Worm (Caenorhabditis elegans) whole organism, L4 larva: ENCODE data around the gene T23F2.2.

Source experiments
- T26A8.4 ChIP-seq: fragments of 200-800 bp; sonication (Bioruptor generic); IDR thresholded peaks from 2 replicates; pipeline ENCODE4 v1.3.6; 2022; ENCODE audit warnings: missing genetic modification characterization, missing compliant biosample characterization
- aha-1 ChIP-seq: fragments of 150-350 bp; peaks from one replicate; lab custom pipeline; 2014; ENCODE audit warnings: missing biosample characterization, missing genetic modification characterization
- aly-2 ChIP-seq: sonication (generic microtip); optimal IDR thresholded peaks from 2 replicates; lab custom pipeline; 2018; ENCODE audit warnings: missing biosample characterization, missing genetic modification characterization
- arid-1 ChIP-seq: fragments of 200-800 bp; sonication (Bioruptor generic); conservative IDR thresholded peaks from 2 replicates; pipeline ENCODE4 v1.3.6; 2022; ENCODE audit warnings: missing genetic modification reagents, missing genetic modification characterization, missing compliant biosample characterization
- attf-4 ChIP-seq: sonication (generic microtip); optimal IDR thresholded peaks from 3 replicates; lab custom pipeline; 2017; ENCODE audit warnings: missing biosample characterization, missing genetic modification characterization
- ceh-28 ChIP-seq: fragments of 150-350 bp; optimal IDR thresholded peaks from 2 replicates; lab custom pipeline; 2014; ENCODE audit warnings: missing biosample characterization, missing genetic modification reagents, missing genetic modification characterization
- ceh-44 ChIP-seq: fragments of 200-800 bp; sonication (Bioruptor generic); IDR thresholded peaks from 2 replicates; pipeline ENCODE4 v1.3.6; 2022; ENCODE audit warnings: missing genetic modification reagents, missing genetic modification characterization, missing compliant biosample characterization
- ctbp-1 ChIP-seq: fragments of 200-800 bp; sonication (Bioruptor generic); IDR thresholded peaks from 2 replicates; pipeline ENCODE4 v1.3.6; 2022; ENCODE audit warnings: missing genetic modification reagents, missing genetic modification characterization, missing compliant biosample characterization
- daf-12 ChIP-seq: fragments of 150-350 bp; optimal IDR thresholded peaks from 2 replicates; lab custom pipeline; 2014; ENCODE audit warnings: missing biosample characterization, missing genetic modification reagents, missing genetic modification characterization
- daf-16 ChIP-seq, 3 experiments: sonication (generic microtip); optimal IDR thresholded peaks; 2 replicates each; lab custom pipeline; 2016 to 2017; ENCODE audit warnings: missing genetic modification characterization in 3 of 3, missing genetic modification reagents in 3 of 3, mild to moderate bottlenecking in 2 of 3, missing compliant biosample characterization in 2 of 3, missing biosample characterization in 1 of 3, moderate library complexity in 1 of 3
- dmd-8 ChIP-seq: fragments of 200-800 bp; sonication (Bioruptor generic); IDR thresholded peaks from 2 replicates; pipeline ENCODE4 v1.3.6; 2022; ENCODE audit warnings: missing genetic modification characterization, missing compliant biosample characterization
- dmd-9 ChIP-seq: fragments of 200-800 bp; sonication (Bioruptor generic); IDR thresholded peaks from 2 replicates; pipeline ENCODE4 v1.3.6; 2022; ENCODE audit warnings: missing genetic modification reagents, missing genetic modification characterization, missing compliant biosample characterization
- dpl-1 ChIP-seq: fragments of 150-350 bp; optimal IDR thresholded peaks from 2 replicates; lab custom pipeline; 2014; ENCODE audit warnings: missing biosample characterization, missing genetic modification reagents, missing genetic modification characterization
- duxl-1 ChIP-seq: sonication (generic microtip); optimal IDR thresholded peaks from 2 replicates; lab custom pipeline; 2016; ENCODE audit warnings: mild to moderate bottlenecking, missing genetic modification characterization, moderate library complexity, missing compliant biosample characterization; ENCODE audit not compliant: poor library complexity
- dve-1 ChIP-seq: sonication (generic microtip); optimal IDR thresholded peaks from 2 replicates; lab custom pipeline; 2017; ENCODE audit warnings: antibody characterized with exemption, mild to moderate bottlenecking, missing genetic modification characterization, missing compliant biosample characterization; ENCODE audit not compliant: insufficient read depth
- egl-43 ChIP-seq: fragments of 200-800 bp; sonication (Bioruptor generic); IDR thresholded peaks from 2 replicates; pipeline ENCODE4 v1.3.6; 2022; ENCODE audit warnings: missing genetic modification reagents, missing genetic modification characterization, missing compliant biosample characterization
- fos-1 ChIP-seq: fragments of 150-350 bp; optimal IDR thresholded peaks from 2 replicates; lab custom pipeline; 2014; ENCODE audit warnings: missing biosample characterization, missing genetic modification characterization
- hmg-1.1 ChIP-seq: fragments of 200-800 bp; sonication (Bioruptor generic); IDR thresholded peaks from 2 replicates; pipeline ENCODE4 v1.3.6; 2022; ENCODE audit warnings: missing genetic modification reagents, missing genetic modification characterization, missing compliant biosample characterization
- jun-1 ChIP-seq: fragments of 150-350 bp; optimal IDR thresholded peaks from 2 replicates; lab custom pipeline; 2014; ENCODE audit warnings: missing biosample characterization, missing genetic modification reagents, missing genetic modification characterization
- lin-13 ChIP-seq: fragments of 150-350 bp; optimal IDR thresholded peaks from 2 replicates; lab custom pipeline; 2014; ENCODE audit warnings: missing biosample characterization, missing genetic modification reagents, missing genetic modification characterization
- lin-38 ChIP-seq: fragments of 200-800 bp; sonication (Bioruptor generic); IDR thresholded peaks from 2 replicates; pipeline ENCODE4 v1.3.6; 2022; ENCODE audit warnings: missing genetic modification reagents, missing genetic modification characterization, missing compliant biosample characterization
- lin-39 ChIP-seq: fragments of 150-350 bp; optimal IDR thresholded peaks from 2 replicates; lab custom pipeline; 2014; ENCODE audit warnings: missing biosample characterization, missing genetic modification reagents, missing genetic modification characterization
- lsy-2 ChIP-seq, 2 experiments: fragments of 150-350 bp in 1 of 2; sonication (generic microtip) in 1 of 2; optimal IDR thresholded peaks; 2 replicates each; lab custom pipeline; 2014 to 2017; ENCODE audit warnings: missing biosample characterization in 2 of 2, missing genetic modification characterization in 2 of 2
- madf-5 ChIP-seq, 2 experiments: fragments of 200-800 bp; sonication (Bioruptor generic); IDR thresholded peaks; 2 replicates each; pipeline ENCODE4 v1.3.6; 2022; ENCODE audit warnings: missing compliant biosample characterization in 2 of 2, missing genetic modification characterization in 2 of 2
- mep-1 ChIP-seq: fragments of 150-350 bp; sonication (generic microtip); optimal IDR thresholded peaks from 3 replicates; lab custom pipeline; 2014; ENCODE audit warnings: missing biosample characterization, missing genetic modification characterization
- mes-2 ChIP-seq: sonication (generic microtip); optimal IDR thresholded peaks from 2 replicates; lab custom pipeline; 2016; ENCODE audit warnings: missing genotype, mild to moderate bottlenecking, missing genetic modification characterization, missing compliant biosample characterization; ENCODE audit not compliant: poor library complexity, severe bottlenecking
- mxl-3 ChIP-seq: fragments of 200-800 bp; sonication (Bioruptor generic); optimal IDR thresholded peaks from 2 replicates; lab custom pipeline; 2018; ENCODE audit warnings: mild to moderate bottlenecking, missing genetic modification characterization, missing compliant biosample characterization
- nhr-10 ChIP-seq: fragments of 150-350 bp; optimal IDR thresholded peaks from 2 replicates; lab custom pipeline; 2014; ENCODE audit warnings: missing biosample characterization, missing genetic modification characterization
- nhr-102 ChIP-seq: sonication (generic microtip); optimal IDR thresholded peaks from 2 replicates; lab custom pipeline; 2016; ENCODE audit warnings: mild to moderate bottlenecking, missing genetic modification characterization, moderate library complexity, missing compliant biosample characterization
- nhr-41 ChIP-seq: fragments of 200-800 bp; sonication (Bioruptor generic); IDR thresholded peaks from 2 replicates; pipeline ENCODE4 v1.3.6; 2022; ENCODE audit warnings: missing genetic modification reagents, missing genetic modification characterization, missing compliant biosample characterization
- nhr-42 ChIP-seq: fragments of 200-800 bp; sonication (Bioruptor generic); IDR thresholded peaks from 2 replicates; pipeline ENCODE4 v1.3.6; 2022; ENCODE audit warnings: missing genetic modification characterization, missing compliant biosample characterization
- nhr-76 ChIP-seq: fragments of 150-350 bp; optimal IDR thresholded peaks from 2 replicates; lab custom pipeline; 2014; ENCODE audit warnings: missing biosample characterization, missing genetic modification characterization
- nhr-77 ChIP-seq: fragments of 150-350 bp; optimal IDR thresholded peaks from 2 replicates; lab custom pipeline; 2014; ENCODE audit warnings: missing biosample characterization, missing genetic modification characterization
- pha-4 ChIP-seq, 2 experiments: fragments of 150-350 bp in 1 of 2; fragments of 200-800 bp in 1 of 2; sonication (Bioruptor generic) in 1 of 2; IDR thresholded peaks in 1 of 2; optimal IDR thresholded peaks in 1 of 2; 2 replicates each; pipeline versions ENCODE4 v1.3.6 to Lab custom; 2014 to 2022; ENCODE audit warnings: missing genetic modification characterization in 2 of 2, missing genetic modification reagents in 2 of 2, missing biosample characterization in 1 of 2, missing compliant biosample characterization in 1 of 2
- rbr-2 ChIP-seq: sonication (generic microtip); optimal IDR thresholded peaks from 2 replicates; lab custom pipeline; 2016; ENCODE audit warnings: missing genotype, missing genetic modification characterization, missing compliant biosample characterization
- skn-1 ChIP-seq: fragments of 150-350 bp; optimal IDR thresholded peaks from 2 replicates; lab custom pipeline; 2014; ENCODE audit warnings: missing biosample characterization, missing genetic modification characterization
- spr-3 ChIP-seq: fragments of 200-800 bp; sonication (Bioruptor generic); optimal IDR thresholded peaks from 2 replicates; lab custom pipeline; 2018; ENCODE audit warnings: mild to moderate bottlenecking, missing genetic modification characterization, missing compliant biosample characterization
- unc-130 ChIP-seq: sonication (generic microtip); optimal IDR thresholded peaks from 2 replicates; lab custom pipeline; 2016; ENCODE audit warnings: missing genetic modification reagents, missing genetic modification characterization, missing compliant biosample characterization
- unc-39 ChIP-seq: sonication (generic microtip); optimal IDR thresholded peaks from 2 replicates; lab custom pipeline; 2017; ENCODE audit warnings: missing biosample characterization, missing genetic modification characterization
- unc-62 ChIP-seq, 3 experiments: fragments of 150-350 bp in 1 of 3; sonication (generic microtip); optimal IDR thresholded peaks in 2 of 3; peaks in 1 of 3; 1 replicate in 1 of 3; 2 replicates in 2 of 3; lab custom pipeline; 2014 to 2017; ENCODE audit warnings: missing biosample characterization in 3 of 3, missing genetic modification characterization in 3 of 3, missing genetic modification reagents in 3 of 3, missing genotype in 1 of 3
- vab-7 ChIP-seq: fragments of 200-800 bp; sonication (Bioruptor generic); IDR thresholded peaks from 2 replicates; pipeline ENCODE4 v1.3.6; 2022; ENCODE audit warnings: missing genetic modification reagents, missing genetic modification characterization, missing compliant biosample characterization
- ztf-11 ChIP-seq: fragments of 150-350 bp; optimal IDR thresholded peaks from 2 replicates; lab custom pipeline; 2014; ENCODE audit warnings: missing biosample characterization, missing genetic modification characterization

Gene T23F2.2

DNA sequence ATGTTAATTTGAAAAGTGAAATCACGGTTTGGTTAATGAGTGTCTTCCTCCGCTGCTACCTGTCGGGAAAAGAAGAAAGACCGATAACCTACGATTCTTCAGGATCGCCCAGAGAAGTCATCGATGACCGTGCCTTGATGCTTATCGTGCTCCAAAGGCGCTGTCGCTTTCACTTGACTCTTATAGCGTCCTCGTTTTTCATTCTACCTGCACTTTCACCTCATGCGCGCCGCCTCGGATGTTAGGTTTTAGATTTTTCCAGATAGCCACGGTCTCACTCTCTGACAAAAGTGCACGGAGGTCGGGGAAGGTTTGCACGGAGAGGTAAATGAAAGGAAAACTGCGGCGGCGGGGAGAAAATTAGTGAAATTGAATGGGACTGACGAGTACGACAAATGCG, 16.2 kb downstream of the T23F2.2 start:
- no peak for TF ChIP-seq lin-39 (tag; lab: Kevin White, UChicago)
- no peak for TF ChIP-seq lin-13 (GFP tag; lab: Kevin White, UChicago)
- no peak for TF ChIP-seq dmd-9
- TF ChIP-seq skn-1 (tag; lab: Kevin White, UChicago): no peak
- TF ChIP-seq duxl-1 (tag; lab: Kevin White, UChicago): no peak
- TF ChIP-seq fos-1 (tag; lab: Kevin White, UChicago): no peak
- TF ChIP-seq jun-1: no peak

DNA sequence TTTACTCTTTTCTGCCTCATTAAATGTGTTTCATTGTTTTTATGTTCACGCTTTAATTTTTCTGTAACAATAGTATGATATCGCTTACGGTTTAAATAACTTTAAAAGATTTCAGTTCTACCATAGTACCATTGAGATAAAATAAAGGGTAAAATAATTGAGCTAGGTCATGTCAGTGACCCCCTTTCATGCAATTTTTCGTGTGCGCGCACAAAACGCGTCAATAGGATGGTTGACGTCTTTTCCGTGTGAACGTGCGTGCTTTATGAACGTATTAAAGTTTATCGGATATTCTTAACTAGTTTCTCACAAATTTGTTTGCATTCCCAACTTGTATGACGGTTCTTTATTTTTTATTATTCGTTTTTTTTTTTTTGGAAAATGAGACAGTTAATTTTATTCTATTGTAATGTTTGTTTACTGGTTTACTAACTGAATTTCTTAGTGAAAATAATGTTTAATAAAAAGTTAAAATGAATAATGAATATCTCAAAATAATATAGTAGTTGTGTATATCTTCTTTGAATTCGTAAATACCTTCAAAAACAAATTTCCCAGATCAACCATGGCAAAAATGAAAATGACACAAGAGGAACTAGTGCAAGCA, 19.0 kb downstream of the T23F2.2 start, which contains the start of gene C25F6.1:
C25F6.1 (plus strand) TSS at position 557 of the 607 bp plus-strand sequence.
- TF ChIP-seq ztf-11 (no peak), daf-12 (tag; lab: Kevin White, UChicago) (no peak), ceh-28 (tag; lab: Kevin White, UChicago) (no peak), mes-2 (peak; percentile 61), madf-5 (GFP tag; IDR thresholded peaks at IDR 0.05; lab: Robert Waterston, UW) (no peak), nhr-77 (tag; lab: Kevin White, UChicago) (no peak), aha-1 (tag; lab: Kevin White, UChicago) (peak; percentile 57), daf-16 (GFP tag; optimal IDR thresholded peaks at IDR 0.05; lab: Kevin White, UChicago) (no peak), daf-16 (tag; optimal IDR thresholded peaks at IDR 0.05; lab: Kevin White, UChicago) (peak; percentile 14), lsy-2 (tag; optimal IDR thresholded peaks at IDR 0.05; lab: Kevin White, UChicago) (peak in 1 of 2 experiments; percentile 30), mep-1 (tag; lab: Kevin White, UChicago) (peak; percentile 38), unc-62 (GFP tag; optimal IDR thresholded peaks at IDR 0.05 in 1 of 2; lab: Kevin White, UChicago) (peak in 1 of 2 experiments; percentile 81), unc-62 (tag; optimal IDR thresholded peaks at IDR 0.05; lab: Kevin White, UChicago) (no peak)

DNA sequence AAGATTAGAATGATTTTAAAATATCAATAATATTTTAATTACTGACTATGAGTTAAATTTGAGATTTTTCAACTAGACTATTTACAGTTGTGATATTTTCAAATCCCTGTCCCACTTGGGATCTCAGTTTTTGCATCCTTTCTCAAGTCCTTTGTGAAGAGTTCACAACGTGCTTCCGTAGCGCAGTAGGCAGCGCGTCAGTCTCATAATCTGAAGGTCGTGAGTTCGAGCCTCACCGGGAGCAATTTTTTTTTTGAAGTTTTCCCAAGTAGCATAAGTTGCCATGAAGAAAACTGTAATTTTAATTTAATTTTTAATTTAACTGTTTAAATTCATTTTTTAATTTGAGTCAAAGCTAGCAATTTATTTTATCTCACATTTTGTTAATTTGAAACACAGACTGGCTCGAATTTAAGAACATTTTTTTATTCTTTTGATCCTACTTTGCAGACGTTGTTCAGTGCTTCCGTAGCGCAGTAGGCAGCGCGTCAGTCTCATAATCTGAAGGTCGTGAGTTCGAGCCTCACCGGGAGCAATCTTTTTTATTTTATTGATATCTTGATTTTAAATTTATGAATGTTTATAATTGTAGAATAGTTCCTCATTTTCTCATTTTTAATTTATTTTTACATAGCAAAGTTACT, 19.6 kb downstream of the T23F2.2 start:
- peak; percentile 29 for TF ChIP-seq duxl-1 (tag; lab: Kevin White, UChicago)
- peak; percentile 56; the same call in 1 of the 2 replicates for TF ChIP-seq egl-43 (GFP tag; lab: Robert Waterston, UW)
- TF ChIP-seq mxl-3 (GFP tag; lab: Kevin White, UChicago): no peak
- no peak for TF ChIP-seq rbr-2
- TF ChIP-seq nhr-42 (GFP tag; lab: Robert Waterston, UW): 0 out of 2 replicates have a peak, but pooled peaks have one; percentile 9
- no peak for TF ChIP-seq unc-130
- no peak for TF ChIP-seq dmd-9
- peak; percentile 2; the same call in 1 of the 2 replicates for TF ChIP-seq ceh-44 (GFP tag; lab: Robert Waterston, UW)
- TF ChIP-seq lin-38 (GFP tag; lab: Robert Waterston, UW): peak; percentile 59
- TF ChIP-seq nhr-10 (tag; lab: Kevin White, UChicago): no peak
- TF ChIP-seq lin-13 (GFP tag; lab: Kevin White, UChicago): no peak
- TF ChIP-seq unc-62 (GFP tag; optimal IDR thresholded peaks at IDR 0.05 in 1 of 2; lab: Kevin White, UChicago): no peak
- TF ChIP-seq unc-62 (tag; optimal IDR thresholded peaks at IDR 0.05; lab: Kevin White, UChicago): no peak
- TF ChIP-seq hmg-1.1 (GFP tag; lab: Robert Waterston, UW): 0 out of 2 replicates have a peak, but pooled peaks have one; percentile 8
- TF ChIP-seq dmd-8 (GFP tag; lab: Robert Waterston, UW): no peak
- no peak for TF ChIP-seq ceh-28 (tag; lab: Kevin White, UChicago)
- TF ChIP-seq attf-4: no peak
- no peak for TF ChIP-seq T26A8.4 (GFP tag; lab: Robert Waterston, UW)
- peak; percentile 17 for TF ChIP-seq nhr-102 (tag; lab: Kevin White, UChicago)
- TF ChIP-seq ctbp-1 (GFP tag; lab: Robert Waterston, UW): no peak
- TF ChIP-seq pha-4 (GFP tag; IDR thresholded peaks at IDR 0.05; lab: Robert Waterston, UW): no peak; the same call in 1 of the 2 replicates
- TF ChIP-seq pha-4 (tag; optimal IDR thresholded peaks at IDR 0.05; lab: Kevin White, UChicago): no peak
- peak; percentile 10; the same call in 1 of the 2 replicates for TF ChIP-seq nhr-41 (GFP tag; lab: Robert Waterston, UW)
- no peak for TF ChIP-seq jun-1
- TF ChIP-seq spr-3 (GFP tag; lab: Kevin White, UChicago): no peak
- peak; percentile 50 for TF ChIP-seq mep-1 (tag; lab: Kevin White, UChicago)
- no peak for TF ChIP-seq nhr-76 (tag; lab: Kevin White, UChicago)
- no peak for TF ChIP-seq aly-2
- TF ChIP-seq arid-1: 0 out of 2 replicates have a peak, but pooled peaks have one; percentile 14
- TF ChIP-seq mes-2: peak; percentile 57
- peak; percentile 3 for TF ChIP-seq dve-1 (tag; lab: Kevin White, UChicago)
- TF ChIP-seq dpl-1: no peak
- no peak for TF ChIP-seq unc-39 (tag; lab: Kevin White, UChicago)
- TF ChIP-seq vab-7 (GFP tag; lab: Robert Waterston, UW): 0 out of 2 replicates have a peak, but pooled peaks have one; percentile 36
